Worm (Caenorhabditis elegans): ENCODE data around the gene srx-7.

DNA sequence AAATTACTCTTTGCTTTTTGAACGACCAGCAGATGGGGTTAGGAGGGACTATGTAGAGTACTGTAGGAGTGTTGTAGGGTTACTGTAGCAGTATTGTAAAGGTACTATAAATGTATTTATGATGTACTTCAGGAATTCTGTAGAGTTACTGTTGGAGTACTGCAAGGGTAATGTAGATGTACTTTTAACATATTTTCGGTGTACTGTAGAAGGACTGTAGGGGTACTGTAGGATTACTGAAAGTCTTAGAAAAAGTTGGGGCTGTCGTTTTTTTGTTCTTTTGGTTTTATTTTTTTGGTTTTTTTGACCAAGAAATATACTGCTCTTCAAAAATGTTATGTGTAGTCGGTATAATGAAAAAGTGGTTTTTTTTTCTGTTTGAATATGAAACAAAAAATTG lies 38.6 kb downstream of the srx-7 start:
- TF ChIP-seq nhr-25 (tag; optimal IDR thresholded peaks at IDR 0.05), result no peak
- no peak for TF ChIP-seq elt-3 (tag; optimal IDR thresholded peaks at IDR 0.05)
- TF ChIP-seq skn-1 (tag; optimal IDR thresholded peaks at IDR 0.05), result no peak
- TF ChIP-seq elt-1 (tag; optimal IDR thresholded peaks at IDR 0.05), result no peak
- TF ChIP-seq jun-1 (tag; optimal IDR thresholded peaks at IDR 0.05), result no peak
- no peak for TF ChIP-seq nhr-77 (tag; optimal IDR thresholded peaks at IDR 0.05)
- TF ChIP-seq snpc-4 (tag; optimal IDR thresholded peaks at IDR 0.05), result no peak
- no peak for TF ChIP-seq tbx-2 (tag; optimal IDR thresholded peaks at IDR 0.05)
- TF ChIP-seq ama-1 (optimal IDR thresholded peaks at IDR 0.05), result no peak
- TF ChIP-seq egl-27 (tag; optimal IDR thresholded peaks at IDR 0.05), result no peak
- TF ChIP-seq nfya-1 (tag; optimal IDR thresholded peaks at IDR 0.05; ENCODE audit: insufficient read depth), result no peak
- TF ChIP-seq sea-2 (GFP tag; optimal IDR thresholded peaks at IDR 0.05), result no peak
